Fruit fly (Drosophila melanogaster): Measurements from ENCODE around the gene Alp12.

Gene Alp12

DNA sequence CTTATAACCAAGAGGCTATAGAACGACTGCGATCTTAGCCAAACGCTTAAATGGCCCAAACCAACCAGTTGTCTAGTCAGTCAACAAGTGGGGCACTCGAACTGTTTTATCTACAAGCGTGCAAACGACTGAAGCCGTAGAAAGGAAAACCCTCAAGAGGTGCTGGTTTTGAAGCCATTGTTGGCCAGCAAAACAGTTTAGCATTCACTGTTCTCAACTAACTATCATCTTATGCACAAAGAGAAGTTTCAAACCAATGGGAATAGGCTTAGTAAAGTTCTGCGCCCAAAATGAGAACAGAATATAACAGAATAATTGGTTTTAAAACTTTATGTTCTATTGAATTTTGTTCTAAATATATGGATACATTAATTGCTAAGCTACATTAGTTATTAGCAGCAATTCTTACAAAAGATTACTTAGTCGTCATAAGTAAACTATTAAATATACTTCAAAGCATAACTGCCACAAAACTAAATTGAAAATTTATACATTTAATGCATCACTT, 30.1 kb upstream of the Alp12 start, which contains the start of gene CG31798 (continued):
- TF ChIP-seq esg (GFP tag; conservative IDR thresholded peaks at IDR 0.05) (no peak), Dek (tag; optimal IDR thresholded peaks at IDR 0.05) (peak; percentile 7), CG1792 (GFP tag; optimal IDR thresholded peaks at IDR 0.05) (no peak), CG18262 (tag; optimal IDR thresholded peaks at IDR 0.05) (no peak), az2 (GFP tag; optimal IDR thresholded peaks at IDR 0.05) (no peak), pita (GFP tag; optimal IDR thresholded peaks at IDR 0.05) (peak; percentile 84), Bgb (GFP tag; IDR thresholded peaks at IDR 0.05; ENCODE audit: partially characterized antibody) (0 out of 2 replicates have a peak, but pooled peaks have one; percentile 35), CG13424 (tag; optimal IDR thresholded peaks at IDR 0.05) (no peak), CG42726 (GFP tag; IDR thresholded peaks at IDR 0.05; ENCODE audit: partially characterized antibody) (peak; percentile 56), HmgZ (tag; optimal IDR thresholded peaks at IDR 0.05) (peak; percentile 16), sens (GFP tag) (peak; percentile 35), CG1233 (GFP tag; optimal IDR thresholded peaks at IDR 0.05) (no peak), CG13894 (tag; optimal IDR thresholded peaks at IDR 0.05) (peak; percentile 34), PHDP (tag; optimal IDR thresholded peaks at IDR 0.05) (no peak), scrt (GFP tag; optimal IDR thresholded peaks at IDR 0.05) (peak; percentile 8), CG8290 (GFP tag; optimal IDR thresholded peaks at IDR 0.05) (no peak), CG8290 (tag; optimal IDR thresholded peaks at IDR 0.05) (peak in 1 of 2 experiments; percentile 61), trem (tag; optimal IDR thresholded peaks at IDR 0.05) (peak; percentile 11), CG31388 (GFP tag; optimal IDR thresholded peaks at IDR 0.05) (no peak), CG6654 (GFP tag; optimal IDR thresholded peaks at IDR 0.05) (peak; percentile 99), Antp (GFP tag; optimal IDR thresholded peaks at IDR 0.05) (no peak), dysf (GFP tag; IDR thresholded peaks at IDR 0.05) (0 out of 3 replicates have a peak, but pooled peaks have one; percentile 20), CG5180 (GFP tag; optimal IDR thresholded peaks at IDR 0.05) (peak; percentile 26), Gsc (GFP tag; IDR thresholded peaks at IDR 0.05) (no peak), CG9817 (tag; optimal IDR thresholded peaks at IDR 0.05) (peak; percentile 6), pzg (GFP tag; optimal IDR thresholded peaks at IDR 0.05) (peak; percentile 14), CG11695 (GFP tag; IDR thresholded peaks at IDR 0.05) (no peak), CG12769 (tag; optimal IDR thresholded peaks at IDR 0.05) (peak; percentile 16), cad (GFP tag; optimal IDR thresholded peaks at IDR 0.05) (peak; percentile 86), dmrt11E (tag; optimal IDR thresholded peaks at IDR 0.05) (no peak), sob (GFP tag; IDR thresholded peaks at IDR 0.05) (peak; percentile 39; the same call in 1 of the 2 replicates), D19A (tag; optimal IDR thresholded peaks at IDR 0.05) (no peak), HmgD (GFP tag; optimal IDR thresholded peaks at IDR 0.05) (peak; percentile 47), bbx (GFP tag; IDR thresholded peaks at IDR 0.05; ENCODE audit: partially characterized antibody) (0 out of 2 replicates have a peak, but pooled peaks have one; percentile 11), CG9932 (GFP tag; IDR thresholded peaks at IDR 0.05) (0 out of 2 replicates have a peak, but pooled peaks have one; percentile 9)

DNA sequence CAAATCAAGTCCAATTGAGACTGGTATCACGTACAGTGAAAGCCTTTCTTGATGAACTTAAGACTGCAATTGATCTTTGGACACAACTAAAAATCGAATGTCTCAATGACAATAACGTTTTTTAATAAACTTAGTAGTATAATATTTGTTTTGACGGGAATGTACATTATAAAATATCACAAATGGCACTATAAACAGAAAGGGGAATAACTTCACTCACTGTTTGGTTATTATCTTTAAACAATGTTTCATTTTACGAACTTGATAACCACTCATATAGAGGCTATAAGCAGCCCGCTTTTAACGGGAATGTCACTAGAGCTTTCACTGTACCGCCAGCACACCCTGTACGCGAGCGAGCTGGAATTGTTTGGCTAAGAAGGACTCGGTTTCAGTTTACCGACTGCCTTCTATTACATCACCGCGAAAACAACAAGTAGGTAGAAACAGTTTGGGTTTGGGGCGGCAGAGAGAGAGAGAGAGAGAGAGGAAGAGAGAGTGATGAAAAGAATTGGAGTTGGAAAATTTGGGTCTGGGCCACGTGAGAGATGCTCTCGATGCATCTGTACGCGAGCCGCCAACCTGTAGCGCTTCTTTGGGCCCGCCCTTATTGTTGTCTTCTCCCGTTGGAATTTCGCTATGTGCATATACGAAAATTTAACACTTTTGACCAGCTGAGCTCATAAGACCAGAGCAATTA, 26.1 kb upstream of the Alp12 start:
- TF ChIP-seq CG12659 (GFP tag; optimal IDR thresholded peaks at IDR 0.05) (peak; percentile 15), zfh1 (GFP tag; IDR thresholded peaks at IDR 0.05) (no peak), CG3065 (GFP tag; optimal IDR thresholded peaks at IDR 0.05) (no peak), CG7987 (GFP tag; optimal IDR thresholded peaks at IDR 0.05) (no peak), CG3163 (GFP tag; optimal IDR thresholded peaks at IDR 0.05) (no peak), vfl (GFP tag; optimal IDR thresholded peaks at IDR 0.05) (peak; percentile 18), salm (tag; optimal IDR thresholded peaks at IDR 0.05) (no peak), Xbp1 (GFP tag; optimal IDR thresholded peaks at IDR 0.05) (no peak), crp (GFP tag; optimal IDR thresholded peaks at IDR 0.05) (no peak), CG17361 (GFP tag; IDR thresholded peaks at IDR 0.05) (peak; percentile 51; the same call in 2 of the 3 replicates), CG17829 (tag; optimal IDR thresholded peaks at IDR 0.05) (no peak), CG14965 (GFP tag; optimal IDR thresholded peaks at IDR 0.05; ENCODE audit: borderline replicate concordance) (no peak), bowl (GFP tag; IDR thresholded peaks at IDR 0.05) (no peak), ewg (GFP tag; optimal IDR thresholded peaks at IDR 0.05) (no peak), CG18011 (GFP tag; optimal IDR thresholded peaks at IDR 0.05) (no peak)

Data from whole organism, embryonic.